Worm (Caenorhabditis elegans) whole organism, L4 larva: Measurements from ENCODE around the gene Y53F4B.26.
"Not testable (repeated sequence)": the region's sequence is repeated elsewhere in the genome, so short reads cannot be mapped to it uniquely, and the experiment has no call there.

ENCODE experiments used
- Y5F2A.4 ChIP-seq: fragments of 200-800 bp; sonication (Bioruptor generic); optimal IDR thresholded peaks from 2 replicates; lab custom pipeline; 2018; ENCODE audit warnings: mild to moderate bottlenecking, missing genetic modification characterization, missing compliant biosample characterization
- Y75B8A.6 ChIP-seq: fragments of 200-800 bp; sonication (Bioruptor generic); IDR thresholded peaks from 2 replicates; pipeline ENCODE4 v1.3.6; 2022; ENCODE audit warnings: missing genetic modification reagents, missing genetic modification characterization, missing compliant biosample characterization
- ZK337.2 ChIP-seq: fragments of 200-800 bp; sonication (Bioruptor generic); IDR thresholded peaks from 2 replicates; pipeline ENCODE4 v1.3.6; 2022; ENCODE audit warnings: missing genetic modification reagents, missing genetic modification characterization, missing compliant biosample characterization
- aha-1 ChIP-seq: fragments of 150-350 bp; peaks from one replicate; lab custom pipeline; 2014; ENCODE audit warnings: missing biosample characterization, missing genetic modification characterization
- ama-1 ChIP-seq: fragments of 150-350 bp; optimal IDR thresholded peaks from 2 replicates; lab custom pipeline; 2014; ENCODE audit warnings: inconsistent platforms, mixed read lengths
- ceh-62 ChIP-seq: sonication (generic microtip); optimal IDR thresholded peaks from 2 replicates; lab custom pipeline; 2017; ENCODE audit warnings: missing biosample characterization, missing genetic modification characterization
- daf-16 ChIP-seq, 3 experiments: sonication (generic microtip); optimal IDR thresholded peaks; 2 replicates each; lab custom pipeline; 2016 to 2017; ENCODE audit warnings: missing genetic modification characterization in 3 of 3, missing genetic modification reagents in 3 of 3, mild to moderate bottlenecking in 2 of 3, missing compliant biosample characterization in 2 of 3, missing biosample characterization in 1 of 3, moderate library complexity in 1 of 3
- daf-19 ChIP-seq: fragments of 200-800 bp; sonication (Bioruptor generic); conservative IDR thresholded peaks from 2 replicates; pipeline ENCODE4 v1.3.6; 2022; ENCODE audit warnings: missing genetic modification characterization, missing compliant biosample characterization
- dmd-6 ChIP-seq: fragments of 200-800 bp; sonication (Bioruptor generic); IDR thresholded peaks from 2 replicates; pipeline ENCODE4 v1.3.6; 2022; ENCODE audit warnings: missing genetic modification reagents, missing genetic modification characterization, missing compliant biosample characterization
- dmd-8 ChIP-seq: fragments of 200-800 bp; sonication (Bioruptor generic); IDR thresholded peaks from 2 replicates; pipeline ENCODE4 v1.3.6; 2022; ENCODE audit warnings: missing genetic modification characterization, missing compliant biosample characterization
- dmd-9 ChIP-seq: fragments of 200-800 bp; sonication (Bioruptor generic); IDR thresholded peaks from 2 replicates; pipeline ENCODE4 v1.3.6; 2022; ENCODE audit warnings: missing genetic modification reagents, missing genetic modification characterization, missing compliant biosample characterization
- duxl-1 ChIP-seq: sonication (generic microtip); optimal IDR thresholded peaks from 2 replicates; lab custom pipeline; 2016; ENCODE audit warnings: mild to moderate bottlenecking, missing genetic modification characterization, moderate library complexity, missing compliant biosample characterization; ENCODE audit not compliant: poor library complexity
- dve-1 ChIP-seq: sonication (generic microtip); optimal IDR thresholded peaks from 2 replicates; lab custom pipeline; 2017; ENCODE audit warnings: antibody characterized with exemption, mild to moderate bottlenecking, missing genetic modification characterization, missing compliant biosample characterization; ENCODE audit not compliant: insufficient read depth
- fos-1 ChIP-seq: fragments of 150-350 bp; optimal IDR thresholded peaks from 2 replicates; lab custom pipeline; 2014; ENCODE audit warnings: missing biosample characterization, missing genetic modification characterization
- gei-8 ChIP-seq: fragments of 200-800 bp; sonication (Bioruptor generic); optimal IDR thresholded peaks from 2 replicates; lab custom pipeline; 2018; ENCODE audit warnings: mild to moderate bottlenecking, missing genetic modification characterization, missing compliant biosample characterization
- hlh-11 ChIP-seq: fragments of 200-800 bp; sonication (Bioruptor generic); optimal IDR thresholded peaks from 2 replicates; lab custom pipeline; 2018; ENCODE audit warnings: mild to moderate bottlenecking, missing genetic modification characterization, missing compliant biosample characterization
- hlh-30 ChIP-seq: sonication (generic microtip); optimal IDR thresholded peaks from 2 replicates; lab custom pipeline; 2017; ENCODE audit warnings: antibody characterized with exemption, mild to moderate bottlenecking, missing genetic modification characterization, missing compliant biosample characterization; ENCODE audit not compliant: insufficient read depth
- hmg-1.1 ChIP-seq: fragments of 200-800 bp; sonication (Bioruptor generic); IDR thresholded peaks from 2 replicates; pipeline ENCODE4 v1.3.6; 2022; ENCODE audit warnings: missing genetic modification reagents, missing genetic modification characterization, missing compliant biosample characterization
- lin-1 ChIP-seq: fragments of 200-800 bp; sonication (Bioruptor generic); IDR thresholded peaks from 2 replicates; pipeline ENCODE4 v1.3.6; 2022; ENCODE audit warnings: missing genetic modification reagents, missing genetic modification characterization, missing compliant biosample characterization
- lin-13 ChIP-seq: fragments of 150-350 bp; optimal IDR thresholded peaks from 2 replicates; lab custom pipeline; 2014; ENCODE audit warnings: missing biosample characterization, missing genetic modification reagents, missing genetic modification characterization
- lin-15B ChIP-seq: fragments of 150-350 bp; sonication (generic microtip); optimal IDR thresholded peaks from 3 replicates; lab custom pipeline; 2014; ENCODE audit warnings: missing biosample characterization, missing genetic modification characterization
- lin-29 ChIP-seq: fragments of 200-800 bp; sonication (Bioruptor generic); IDR thresholded peaks from 2 replicates; pipeline ENCODE4 v1.3.6; 2022; ENCODE audit warnings: missing genetic modification reagents, missing genetic modification characterization, missing compliant biosample characterization
- lin-38 ChIP-seq: fragments of 200-800 bp; sonication (Bioruptor generic); IDR thresholded peaks from 2 replicates; pipeline ENCODE4 v1.3.6; 2022; ENCODE audit warnings: missing genetic modification reagents, missing genetic modification characterization, missing compliant biosample characterization
- lsy-2 ChIP-seq, 2 experiments: fragments of 150-350 bp in 1 of 2; sonication (generic microtip) in 1 of 2; optimal IDR thresholded peaks; 2 replicates each; lab custom pipeline; 2014 to 2017; ENCODE audit warnings: missing biosample characterization in 2 of 2, missing genetic modification characterization in 2 of 2
- mdt-29 ChIP-seq: fragments of 200-800 bp; sonication (Bioruptor generic); IDR thresholded peaks from 2 replicates; pipeline ENCODE4 v1.3.6; 2022; ENCODE audit warnings: missing genetic modification reagents, missing genetic modification characterization, missing compliant biosample characterization
- mep-1 ChIP-seq: fragments of 150-350 bp; sonication (generic microtip); optimal IDR thresholded peaks from 3 replicates; lab custom pipeline; 2014; ENCODE audit warnings: missing biosample characterization, missing genetic modification characterization
- mes-2 ChIP-seq: sonication (generic microtip); optimal IDR thresholded peaks from 2 replicates; lab custom pipeline; 2016; ENCODE audit warnings: missing genotype, mild to moderate bottlenecking, missing genetic modification characterization, missing compliant biosample characterization; ENCODE audit not compliant: poor library complexity, severe bottlenecking
- nhr-10 ChIP-seq: fragments of 150-350 bp; optimal IDR thresholded peaks from 2 replicates; lab custom pipeline; 2014; ENCODE audit warnings: missing biosample characterization, missing genetic modification characterization
- nhr-11 ChIP-seq: fragments of 150-350 bp; optimal IDR thresholded peaks from 2 replicates; lab custom pipeline; 2014; ENCODE audit warnings: missing biosample characterization, missing genetic modification characterization
- nhr-111 ChIP-seq: fragments of 200-800 bp; sonication (Bioruptor generic); optimal IDR thresholded peaks from 2 replicates; lab custom pipeline; 2018; ENCODE audit warnings: mild to moderate bottlenecking, missing genetic modification characterization, missing compliant biosample characterization
- nhr-28 ChIP-seq: fragments of 150-350 bp; optimal IDR thresholded peaks from 2 replicates; lab custom pipeline; 2014; ENCODE audit warnings: missing biosample characterization, missing genetic modification characterization
- nhr-41 ChIP-seq: fragments of 200-800 bp; sonication (Bioruptor generic); IDR thresholded peaks from 2 replicates; pipeline ENCODE4 v1.3.6; 2022; ENCODE audit warnings: missing genetic modification reagents, missing genetic modification characterization, missing compliant biosample characterization
- nhr-6 ChIP-seq: fragments of 150-350 bp; optimal IDR thresholded peaks from 2 replicates; lab custom pipeline; 2014; ENCODE audit warnings: missing biosample characterization, missing genetic modification characterization
- nhr-77 ChIP-seq: fragments of 150-350 bp; optimal IDR thresholded peaks from 2 replicates; lab custom pipeline; 2014; ENCODE audit warnings: missing biosample characterization, missing genetic modification characterization
- php-3 ChIP-seq: fragments of 200-800 bp; sonication (Bioruptor generic); IDR thresholded peaks from 2 replicates; pipeline ENCODE4 v1.3.6; 2022; ENCODE audit warnings: missing genetic modification reagents, missing genetic modification characterization, missing compliant biosample characterization
- rbr-2 ChIP-seq: sonication (generic microtip); optimal IDR thresholded peaks from 2 replicates; lab custom pipeline; 2016; ENCODE audit warnings: missing genotype, missing genetic modification characterization, missing compliant biosample characterization
- set-16 ChIP-seq: fragments of 200-800 bp; sonication (Bioruptor generic); IDR thresholded peaks from 2 replicates; pipeline ENCODE4 v1.3.6; 2022; ENCODE audit warnings: missing genetic modification reagents, missing genetic modification characterization, missing compliant biosample characterization
- unc-62 ChIP-seq, 3 experiments: fragments of 150-350 bp in 1 of 3; sonication (generic microtip); optimal IDR thresholded peaks in 2 of 3; peaks in 1 of 3; 1 replicate in 1 of 3; 2 replicates in 2 of 3; lab custom pipeline; 2014 to 2017; ENCODE audit warnings: missing biosample characterization in 3 of 3, missing genetic modification characterization in 3 of 3, missing genetic modification reagents in 3 of 3, missing genotype in 1 of 3
- vab-7 ChIP-seq: fragments of 200-800 bp; sonication (Bioruptor generic); IDR thresholded peaks from 2 replicates; pipeline ENCODE4 v1.3.6; 2022; ENCODE audit warnings: missing genetic modification reagents, missing genetic modification characterization, missing compliant biosample characterization

Y53F4B.26 gene

ce11 chrII:15175643-15176042, 34.9 kb upstream of the Y53F4B.26 start, which contains the start of gene Y53F4B.36:
Gene Y53F4B.36, plus strand, starts transcription at chrII:15175943.
- TF ChIP-seq dve-1 (tag; lab: Kevin White, UChicago) (no peak), mep-1 (no peak), hlh-11 (tag; lab: Kevin White, UChicago) (no peak), daf-16 (GFP tag; optimal IDR thresholded peaks at IDR 0.05; lab: Kevin White, UChicago) (no peak), daf-16 (tag; optimal IDR thresholded peaks at IDR 0.05; lab: Kevin White, UChicago) (no peak)

ce11 chrII:15174915-15175548, 34.3 kb upstream of the Y53F4B.26 start, which contains the start of gene gst-31:
Gene gst-31, minus strand, starts transcription at chrII:15174965.
- TF ChIP-seq lin-1 (GFP tag; lab: Robert Waterston, UW) = no peak
- peak; percentile 70 for TF ChIP-seq aha-1

- 0 out of 2 replicates have a peak, but pooled peaks have one; percentile 49 for TF ChIP-seq hmg-1.1 (GFP tag; lab: Robert Waterston, UW)
- no peak for TF ChIP-seq daf-16 (GFP tag; optimal IDR thresholded peaks at IDR 0.05; lab: Kevin White, UChicago)
- peak; percentile 35 for TF ChIP-seq daf-16 (tag; optimal IDR thresholded peaks at IDR 0.05; lab: Kevin White, UChicago)
- peak; percentile 23 for TF ChIP-seq hlh-11 (tag; lab: Kevin White, UChicago)
- TF ChIP-seq nhr-111 (GFP tag; lab: Kevin White, UChicago) = no peak
- TF ChIP-seq nhr-11 = peak; percentile 18
- TF ChIP-seq mdt-29 = no peak
- TF ChIP-seq nhr-6 = peak; percentile 3
- no peak for TF ChIP-seq dmd-9 (GFP tag; lab: Robert Waterston, UW)
- no peak for TF ChIP-seq ama-1 (lab: Kevin White, UChicago)
- TF ChIP-seq dve-1 (tag; lab: Kevin White, UChicago) = peak; percentile 49
- TF ChIP-seq mep-1 = no peak
- TF ChIP-seq lsy-2 (tag; optimal IDR thresholded peaks at IDR 0.05; lab: Kevin White, UChicago) = peak in 1 of 2 experiments; percentile 21
- peak; percentile 17 for TF ChIP-seq nhr-28
- peak; percentile 34 for TF ChIP-seq mes-2 (tag; lab: Kevin White, UChicago)
- TF ChIP-seq hlh-30 (tag; lab: Kevin White, UChicago) = peak; percentile 45
- TF ChIP-seq dmd-6 (GFP tag; lab: Robert Waterston, UW) = peak; percentile 22; the same call in 1 of the 2 replicates
These were observed 32.4 kb upstream of the Y53F4B.26 start for ce11 chrII:15173174-15173573.

- not testable (repeated sequence) for TF ChIP-seq nhr-41 (GFP tag; lab: Robert Waterston, UW); php-3 (GFP tag; lab: Robert Waterston, UW); nhr-10 (tag; lab: Kevin White, UChicago)
These were observed 31.0 kb upstream of the Y53F4B.26 start, which contains the start of gene gst-39 for ce11 chrII:15171816-15172215. Gene gst-39, minus strand, starts transcription at chrII:15171916.

ce11 chrII:15169811-15170282, 29.1 kb upstream of the Y53F4B.26 start, which contains the start of gene gst-29:
Gene gst-29, minus strand, starts transcription at chrII:15169861.
- no peak for TF ChIP-seq lin-29 (GFP tag; lab: Robert Waterston, UW)
- no peak for TF ChIP-seq nhr-10 (tag; lab: Kevin White, UChicago)
- peak; percentile 63 for TF ChIP-seq dve-1 (tag; lab: Kevin White, UChicago)
- TF ChIP-seq daf-16 (GFP tag; optimal IDR thresholded peaks at IDR 0.05; lab: Kevin White, UChicago) = no peak
- TF ChIP-seq daf-16 (tag; optimal IDR thresholded peaks at IDR 0.05; lab: Kevin White, UChicago) = peak; percentile 100
- TF ChIP-seq lin-38 (GFP tag; lab: Robert Waterston, UW) = no peak
- TF ChIP-seq rbr-2 = no peak
- no peak for TF ChIP-seq Y75B8A.6 (GFP tag; lab: Robert Waterston, UW)
- no peak for TF ChIP-seq mes-2 (tag; lab: Kevin White, UChicago)
- no peak for TF ChIP-seq gei-8 (GFP tag; lab: Kevin White, UChicago)
- no peak for TF ChIP-seq Y5F2A.4 (GFP tag; lab: Kevin White, UChicago)
- no peak for TF ChIP-seq aha-1
- no peak for TF ChIP-seq dmd-8 (GFP tag; lab: Robert Waterston, UW)
- no peak for TF ChIP-seq set-16 (GFP tag; lab: Robert Waterston, UW)
- no peak for TF ChIP-seq unc-62 (GFP tag; optimal IDR thresholded peaks at IDR 0.05 in 1 of 2; lab: Kevin White, UChicago)
- no peak for TF ChIP-seq unc-62 (tag; optimal IDR thresholded peaks at IDR 0.05; lab: Kevin White, UChicago)
- TF ChIP-seq ceh-62 = no peak
- peak; percentile 53 for TF ChIP-seq nhr-77
- no peak for TF ChIP-seq ZK337.2
- no peak for TF ChIP-seq vab-7
- no peak for TF ChIP-seq lin-15B
- no peak for TF ChIP-seq lin-13 (GFP tag; lab: Kevin White, UChicago)
- no peak for TF ChIP-seq nhr-41 (GFP tag; lab: Robert Waterston, UW)
- TF ChIP-seq daf-19 = no peak
- TF ChIP-seq fos-1 (tag; lab: Kevin White, UChicago) = no peak
- TF ChIP-seq nhr-28 = peak; percentile 69
- TF ChIP-seq duxl-1 (tag; lab: Kevin White, UChicago) = no peak
